Fruit fly (Drosophila melanogaster) whole organism, embryonic: ENCODE data around the gene CG6052.

Experiments
- Antp ChIP-seq: fragments of 200-800 bp; sonication (Bioruptor generic); optimal IDR thresholded peaks from 3 replicates; lab custom pipeline; 2016; ENCODE audit warnings: missing biosample characterization, missing genetic modification characterization
- Atf6 ChIP-seq: fragments of 200-800 bp; sonication (Bioruptor generic); IDR thresholded peaks from 2 replicates; pipeline ENCODE4 v1.3.6; 2022; ENCODE audit warnings: missing biosample characterization, missing genetic modification characterization
- B-H2 ChIP-seq: fragments of 200-800 bp; sonication (Bioruptor generic); optimal IDR thresholded peaks from 2 replicates; lab custom pipeline; 2018; ENCODE audit warnings: missing biosample characterization, mild to moderate bottlenecking, missing genetic modification characterization
- CG10366 ChIP-seq: fragments of 200-800 bp; sonication (Bioruptor generic); IDR thresholded peaks from 2 replicates; pipeline ENCODE4 v1.3.6; 2022; ENCODE audit warnings: missing biosample characterization, missing genetic modification characterization
- CG12104 ChIP-seq: fragments of 200-800 bp; sonication (Bioruptor generic); optimal IDR thresholded peaks from 3 replicates; lab custom pipeline; 2016; ENCODE audit warnings: missing biosample characterization, missing genetic modification characterization
- CG12219 ChIP-seq: fragments of 200-800 bp; sonication (Bioruptor generic); optimal IDR thresholded peaks from 3 replicates; lab custom pipeline; 2018; ENCODE audit warnings: missing biosample characterization, mild to moderate bottlenecking, missing genetic modification characterization
- CG12744 ChIP-seq: fragments of 200-800 bp; sonication (Bioruptor generic); optimal IDR thresholded peaks from 2 replicates; lab custom pipeline; 2016; ENCODE audit warnings: missing biosample characterization, missing genetic modification characterization
- CG15479 ChIP-seq: fragments of 200-800 bp; sonication (Bioruptor generic); optimal IDR thresholded peaks from 3 replicates; lab custom pipeline; 2019; ENCODE audit warnings: missing biosample characterization, mild to moderate bottlenecking, missing genetic modification characterization, moderate library complexity
- CG16815 ChIP-seq: fragments of 200-800 bp; sonication (Bioruptor generic); optimal IDR thresholded peaks from 3 replicates; lab custom pipeline; 2017; ENCODE audit warnings: missing biosample characterization, mild to moderate bottlenecking, missing genetic modification characterization
- CG18476 ChIP-seq: fragments of 200-800 bp; sonication (Bioruptor generic); optimal IDR thresholded peaks from 2 replicates; lab custom pipeline; 2016; ENCODE audit warnings: missing biosample characterization, mild to moderate bottlenecking, missing genetic modification characterization
- CG2116 ChIP-seq: fragments of 200-800 bp; sonication (Bioruptor generic); optimal IDR thresholded peaks from 3 replicates; lab custom pipeline; 2018; ENCODE audit warnings: missing biosample characterization, mild to moderate bottlenecking, missing genetic modification characterization
- CG2129 ChIP-seq: fragments of 200-800 bp; sonication (Bioruptor generic); IDR thresholded peaks from 2 replicates; pipeline ENCODE4 v1.3.6; 2022; ENCODE audit warnings: missing biosample characterization, missing genetic modification characterization; ENCODE audit not compliant: partially characterized antibody
- CG30020 ChIP-seq: fragments of 200-800 bp; optimal IDR thresholded peaks from 2 replicates; lab custom pipeline; 2019; ENCODE audit warnings: missing biosample characterization, mild to moderate bottlenecking, missing genetic modification characterization, moderate library complexity
- CG32772 ChIP-seq: fragments of 200-800 bp; sonication (Bioruptor generic); IDR thresholded peaks from 2 replicates; pipeline ENCODE4 v1.3.6; 2022; ENCODE audit warnings: missing biosample characterization, missing genetic modification characterization
- CG5953 ChIP-seq: fragments of 200-800 bp; sonication (Bioruptor generic); IDR thresholded peaks from 2 replicates; pipeline ENCODE4 v1.3.6; 2022; ENCODE audit warnings: missing biosample characterization, missing genetic modification characterization
- CG6683 ChIP-seq: fragments of 200-800 bp; sonication (Bioruptor generic); optimal IDR thresholded peaks from 2 replicates; lab custom pipeline; 2017; ENCODE audit warnings: missing biosample characterization, mild to moderate bottlenecking, missing genetic modification characterization, missing genetic modification reagents
- CG8388 ChIP-seq: fragments of 200-800 bp; sonication (Bioruptor generic); optimal IDR thresholded peaks from 2 replicates; lab custom pipeline; 2019; ENCODE audit warnings: missing biosample characterization, mild to moderate bottlenecking, missing genetic modification characterization, moderate library complexity
- CG9817 ChIP-seq: fragments of 200-800 bp; sonication (Bioruptor generic); optimal IDR thresholded peaks from 2 replicates; lab custom pipeline; 2018; ENCODE audit warnings: missing biosample characterization, mild to moderate bottlenecking, missing genetic modification characterization, moderate library complexity
- CG9876 ChIP-seq: fragments of 200-800 bp; sonication (Bioruptor generic); optimal IDR thresholded peaks from 2 replicates; lab custom pipeline; 2016; ENCODE audit warnings: missing biosample characterization, missing genetic modification characterization
- CoRest ChIP-seq: fragments of 200-800 bp; sonication (Bioruptor generic); optimal IDR thresholded peaks from 3 replicates; lab custom pipeline; 2018; ENCODE audit warnings: missing biosample characterization, mild to moderate bottlenecking, missing genetic modification characterization, moderate library complexity
- Drgx ChIP-seq: fragments of 200-800 bp; sonication (Bioruptor generic); IDR thresholded peaks from 2 replicates; pipeline ENCODE4 v1.3.6; 2022; ENCODE audit warnings: missing biosample characterization, missing genetic modification characterization
- E2f1 ChIP-seq: fragments of 200-800 bp; sonication (Bioruptor generic); IDR thresholded peaks from 2 replicates; pipeline ENCODE4 v1.3.6; 2022; ENCODE audit warnings: missing biosample characterization, missing genetic modification characterization
- ERR ChIP-seq: fragments of 200-800 bp; sonication (Bioruptor generic); optimal IDR thresholded peaks from 2 replicates; lab custom pipeline; 2016; ENCODE audit warnings: missing biosample characterization, missing genetic modification characterization
- Ets65A ChIP-seq: fragments of 200-800 bp; sonication (Bioruptor generic); peaks from one replicate; lab custom pipeline; 2016; ENCODE audit warnings: missing biosample characterization, missing genetic modification characterization
- HmgD ChIP-seq: fragments of 200-800 bp; sonication (Bioruptor generic); optimal IDR thresholded peaks from 3 replicates; lab custom pipeline; 2016; ENCODE audit warnings: missing biosample characterization, missing genetic modification characterization
- Kr ChIP-seq: fragments of 200-800 bp; sonication (Bioruptor generic); optimal IDR thresholded peaks from 2 replicates; lab custom pipeline; 2017; ENCODE audit warnings: missing biosample characterization, mild to moderate bottlenecking, missing genetic modification characterization
- Poxn ChIP-seq: fragments of 200-800 bp; sonication (Bioruptor generic); IDR thresholded peaks from 2 replicates; pipeline ENCODE4 v1.3.6; 2022; ENCODE audit warnings: missing biosample characterization, missing genetic modification characterization
- Spps ChIP-seq: fragments of 200-800 bp; sonication (Bioruptor generic); optimal IDR thresholded peaks from 2 replicates; lab custom pipeline; 2018; ENCODE audit warnings: missing biosample characterization, mild to moderate bottlenecking, missing genetic modification characterization
- Sry-β ChIP-seq: fragments of 200-800 bp; sonication (Bioruptor generic); optimal IDR thresholded peaks from 2 replicates; lab custom pipeline; 2018; ENCODE audit warnings: missing biosample characterization, mild to moderate bottlenecking, missing genetic modification characterization, moderate library complexity
- al ChIP-seq: fragments of 200-800 bp; sonication (Bioruptor generic); IDR thresholded peaks from 2 replicates; pipeline ENCODE4 v1.3.6; 2022; ENCODE audit warnings: missing biosample characterization, missing genetic modification characterization
- cad ChIP-seq: fragments of >200 bp; optimal IDR thresholded peaks from 2 replicates; lab custom pipeline; 2017; ENCODE audit warnings: missing biosample characterization, missing genetic modification characterization
- chm ChIP-seq: fragments of 200-800 bp; sonication (Bioruptor generic); IDR thresholded peaks from 2 replicates; pipeline ENCODE4 v1.3.6; 2022; ENCODE audit warnings: missing biosample characterization, missing genetic modification characterization
- croc ChIP-seq: fragments of 200-800 bp; sonication (Bioruptor generic); conservative IDR thresholded peaks from 3 replicates; pipeline ENCODE4 v1.3.6; 2022; ENCODE audit warnings: missing biosample characterization, missing genetic modification characterization
- ems ChIP-seq: fragments of 200-800 bp; sonication (Bioruptor generic); optimal IDR thresholded peaks from 3 replicates; lab custom pipeline; 2016; ENCODE audit warnings: missing biosample characterization, missing genetic modification characterization
- fu2 ChIP-seq: fragments of 200-800 bp; sonication (Bioruptor generic); optimal IDR thresholded peaks from 2 replicates; lab custom pipeline; 2016; ENCODE audit warnings: missing biosample characterization, missing genetic modification characterization
- grn ChIP-seq: fragments of 200-800 bp; sonication (Bioruptor generic); optimal IDR thresholded peaks from 3 replicates; lab custom pipeline; 2017; ENCODE audit warnings: missing biosample characterization, missing genetic modification characterization
- inv ChIP-seq: fragments of 200-800 bp; sonication (Bioruptor generic); IDR thresholded peaks from 2 replicates; pipeline ENCODE4 v1.3.6; 2022; ENCODE audit warnings: missing biosample characterization, missing genetic modification characterization; ENCODE audit not compliant: partially characterized antibody
- lov ChIP-seq, 2 experiments: fragments of 200-800 bp in 1 of 2; fragments of >200 bp in 1 of 2; sonication (Bioruptor generic) in 1 of 2; IDR thresholded peaks in 1 of 2; optimal IDR thresholded peaks in 1 of 2; 2 replicates in 1 of 2; 3 replicates in 1 of 2; pipeline versions ENCODE4 v1.3.6 to Lab custom; 2017 to 2022; ENCODE audit warnings: missing biosample characterization in 1 of 2, missing genetic modification characterization in 1 of 2
- maf-S ChIP-seq: fragments of 200-800 bp; sonication (Bioruptor generic); optimal IDR thresholded peaks from 2 replicates; lab custom pipeline; 2016; ENCODE audit warnings: missing biosample characterization, missing genetic modification characterization
- odd ChIP-seq: fragments of 200-800 bp; sonication (Bioruptor generic); optimal IDR thresholded peaks from 2 replicates; lab custom pipeline; 2017; ENCODE audit warnings: missing biosample characterization, mild to moderate bottlenecking, missing genetic modification characterization
- otp ChIP-seq: fragments of 200-800 bp; sonication (Bioruptor generic); IDR thresholded peaks from 3 replicates; pipeline ENCODE4, ENCODE4 v1.3.6; 2022; ENCODE audit warnings: missing biosample characterization, missing genetic modification characterization
- pan ChIP-seq, 4 experiments: fragments of >200 bp in 3 of 4; fragments of 200-800 bp in 1 of 4; sonication (Bioruptor generic) in 1 of 4; optimal IDR thresholded peaks in 3 of 4; IDR thresholded peaks in 1 of 4; 2 replicates each; pipeline versions ENCODE4 v1.3.6 to Lab custom; 2017 to 2022; ENCODE audit warnings: missing biosample characterization in 2 of 4, missing genetic modification characterization in 2 of 4, mixed read lengths in 1 of 4
- run ChIP-seq: fragments of 200-800 bp; sonication (Bioruptor generic); optimal IDR thresholded peaks from 3 replicates; lab custom pipeline; 2018; ENCODE audit warnings: missing biosample characterization, mild to moderate bottlenecking, missing genetic modification characterization
- sd ChIP-seq: fragments of 200-800 bp; sonication (Bioruptor generic); optimal IDR thresholded peaks from 3 replicates; lab custom pipeline; 2018; ENCODE audit warnings: missing biosample characterization, mild to moderate bottlenecking, missing genetic modification characterization, moderate library complexity
- slbo ChIP-seq: fragments of 200-800 bp; sonication (Bioruptor generic); IDR thresholded peaks from 2 replicates; pipeline ENCODE4 v1.3.6; 2022; ENCODE audit warnings: missing biosample characterization, missing genetic modification characterization
- sqz ChIP-seq: fragments of 200-800 bp; sonication (Bioruptor generic); optimal IDR thresholded peaks from 3 replicates; lab custom pipeline; 2018; ENCODE audit warnings: missing biosample characterization, mild to moderate bottlenecking, missing genetic modification characterization
- tap ChIP-seq: fragments of 200-800 bp; optimal IDR thresholded peaks from 3 replicates; lab custom pipeline; 2019; ENCODE audit warnings: missing biosample characterization, mild to moderate bottlenecking, missing genetic modification characterization, moderate library complexity
- vvl ChIP-seq: fragments of 200-800 bp; sonication (Bioruptor generic); IDR thresholded peaks from 2 replicates; pipeline ENCODE4 v1.3.6; 2022; ENCODE audit warnings: missing biosample characterization, missing genetic modification characterization

The CG6052 gene

dm6 chr3L:17757156-17758083 lies 28.2 kb upstream of the CG6052 start (continued):
- TF ChIP-seq Spps: peak; percentile 88
- peak; percentile 78 for TF ChIP-seq vvl
- TF ChIP-seq ems (GFP tag; lab: Kevin White, UChicago): peak; percentile 49
- TF ChIP-seq Poxn (GFP tag; lab: Robert Waterston, UW): no peak
- TF ChIP-seq sd: no peak
- TF ChIP-seq Drgx (GFP tag; lab: Robert Waterston, UW): peak; percentile 36; the same call in 1 of the 2 replicates
- TF ChIP-seq ERR (GFP tag; lab: Kevin White, UChicago): no peak
- TF ChIP-seq HmgD (GFP tag; lab: Kevin White, UChicago): no peak
- TF ChIP-seq sqz (GFP tag; lab: Kevin White, UChicago): peak; percentile 70
- peak; percentile 75 for TF ChIP-seq Ets65A (GFP tag; lab: Kevin White, UChicago)
- 0 out of 2 replicates have a peak, but pooled peaks have one; percentile 45 for TF ChIP-seq CG32772
- peak; percentile 17 for TF ChIP-seq Sry-β
- TF ChIP-seq slbo (GFP tag; lab: Robert Waterston, UW): no peak
- peak; percentile 85 for TF ChIP-seq CG8388
- no peak for TF ChIP-seq CG5953 (GFP tag; lab: Robert Waterston, UW)
- peak; percentile 37 for TF ChIP-seq CG9817 (tag; lab: Kevin White, UChicago)
- 0 out of 3 replicates have a peak, but pooled peaks have one; percentile 57 for TF ChIP-seq otp (GFP tag; lab: Robert Waterston, UW)
- TF ChIP-seq CG9876 (GFP tag; lab: Kevin White, UChicago): no peak
- peak; percentile 83 for TF ChIP-seq croc (GFP tag; lab: Robert Waterston, UW)
- TF ChIP-seq E2f1 (GFP tag; lab: Robert Waterston, UW): peak; percentile 56
- TF ChIP-seq grn: no peak
- TF ChIP-seq tap (tag; lab: Kevin White, UChicago): peak; percentile 56
- peak; percentile 67 for TF ChIP-seq run (tag; lab: Kevin White, UChicago)
- TF ChIP-seq maf-S (GFP tag; lab: Kevin White, UChicago): no peak
- TF ChIP-seq cad (GFP tag; lab: Kevin White, UChicago): no peak
- TF ChIP-seq CG18476 (GFP tag; lab: Kevin White, UChicago): peak; percentile 62
- TF ChIP-seq fu2 (GFP tag; lab: Kevin White, UChicago): no peak
- TF ChIP-seq CG2129 (GFP tag; lab: Robert Waterston, UW): no peak
- TF ChIP-seq CG2116 (GFP tag; lab: Kevin White, UChicago): peak; percentile 52
- peak; percentile 88 for TF ChIP-seq CoRest (tag; lab: Kevin White, UChicago)
- no peak for TF ChIP-seq CG6683 (GFP tag; lab: Kevin White, UChicago)
- TF ChIP-seq B-H2: no peak
- peak; percentile 73 for TF ChIP-seq Kr (GFP tag; lab: Kevin White, UChicago)
- TF ChIP-seq pan (optimal IDR thresholded peaks at IDR 0.05; lab: Kevin White, UChicago): no peak
- TF ChIP-seq pan (GFP tag; optimal IDR thresholded peaks at IDR 0.05 in 1 of 2, IDR thresholded peaks at IDR 0.05 in 1 of 2): peak in 1 of 2 experiments; percentile 37
- TF ChIP-seq odd: peak; percentile 71
- peak; percentile 52 for TF ChIP-seq CG30020
- peak; percentile 31; the same call in 1 of the 2 replicates for TF ChIP-seq chm
- peak; percentile 72 for TF ChIP-seq CG12219 (GFP tag; lab: Kevin White, UChicago)
- peak; percentile 86 for TF ChIP-seq CG16815 (GFP tag; lab: Kevin White, UChicago)
- TF ChIP-seq CG15479: peak; percentile 63
- TF ChIP-seq Atf6 (GFP tag; lab: Robert Waterston, UW): no peak
- no peak for TF ChIP-seq al (GFP tag; lab: Robert Waterston, UW)
- TF ChIP-seq Antp (GFP tag; lab: Kevin White, UChicago): peak; percentile 55
- TF ChIP-seq CG10366 (GFP tag; lab: Robert Waterston, UW): peak; percentile 49; the same call in 1 of the 2 replicates
- no peak for TF ChIP-seq inv (GFP tag; lab: Robert Waterston, UW)
- TF ChIP-seq CG12104 (GFP tag; lab: Kevin White, UChicago): peak; percentile 62
- TF ChIP-seq lov (optimal IDR thresholded peaks at IDR 0.05; lab: Kevin White, UChicago): no peak
- TF ChIP-seq lov (GFP tag; IDR thresholded peaks at IDR 0.05; lab: Robert Waterston, UW): 0 out of 3 replicates have a peak, but pooled peaks have one; percentile 4
- no peak for TF ChIP-seq CG12744 (GFP tag; lab: Kevin White, UChicago)
